Fruit fly (Drosophila melanogaster) whole organism: Measurements from ENCODE around the gene CG45073.

ENCODE experiments used
- Dll ChIP-seq: fragments of >200 bp; optimal IDR thresholded peaks from 2 replicates; lab custom pipeline; 2017
- psq ChIP-seq: fragments of >200 bp; optimal IDR thresholded peaks from 2 replicates; lab custom pipeline; 2017

DNA sequence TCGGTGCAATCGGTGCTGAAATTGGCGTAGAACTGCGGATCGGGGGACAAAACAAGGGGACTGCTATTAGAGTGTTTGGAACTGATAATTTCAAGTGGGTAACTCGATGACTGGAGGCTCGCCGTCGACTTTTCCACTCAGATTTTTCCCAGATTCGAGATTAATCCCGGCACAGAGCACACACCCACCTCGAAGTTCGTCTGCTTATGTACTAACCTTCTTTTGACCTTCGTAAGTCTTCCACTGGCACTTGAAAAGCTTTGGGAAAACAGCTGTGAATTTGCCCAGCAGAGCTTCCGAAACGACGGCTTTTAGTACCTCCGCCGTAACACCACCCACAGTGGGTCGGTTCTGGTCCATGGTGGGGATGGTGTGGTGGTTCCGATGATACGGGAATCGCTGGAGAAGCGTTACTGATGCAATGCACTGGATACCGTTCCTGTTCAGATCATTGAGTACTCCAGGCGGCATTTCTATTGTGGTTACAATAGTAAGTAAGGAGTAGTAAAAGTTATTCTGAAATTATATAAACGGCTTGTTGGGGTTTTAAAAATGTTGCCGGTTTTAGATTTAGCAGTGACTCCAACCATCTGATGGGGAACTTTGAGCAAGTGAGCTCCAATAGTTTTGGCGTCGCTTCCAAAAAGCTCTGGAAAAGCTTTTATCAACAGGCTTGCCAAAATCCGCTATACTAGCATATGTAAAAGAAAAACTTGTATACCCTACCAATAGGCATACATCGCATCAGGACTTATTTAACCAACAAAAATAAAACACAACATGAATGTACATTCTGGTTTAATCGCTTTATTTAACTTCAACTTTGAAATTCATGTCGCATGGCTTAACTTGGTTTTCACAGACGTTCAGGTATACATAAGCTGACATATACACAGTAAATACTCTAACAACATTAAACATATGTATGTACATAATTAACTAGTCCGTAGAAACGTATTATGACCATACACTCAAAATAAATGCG, 9.8 kb upstream of the CG45073 start, which contains the start of gene Tpi:
- TF ChIP-seq psq (no peak), Dll (lab: Kevin White, UChicago) (no peak)
